Worm (Caenorhabditis elegans) whole organism, L1 larva: ENCODE measurements around the gene dhs-6.
A peak's percentile ranks its signal among the peaks of the same experiment; 100 is the strongest.

ENCODE experiments used
- C04F5.9 ChIP-seq: sonication (generic microtip); optimal IDR thresholded peaks from 2 replicates; lab custom pipeline; 2016; ENCODE audit warnings: missing genetic modification characterization, missing compliant biosample characterization
- C16A3.4 ChIP-seq: fragments of 150-350 bp; optimal IDR thresholded peaks from 2 replicates; lab custom pipeline; 2014; ENCODE audit warnings: missing biosample characterization, missing genetic modification characterization
- C34B4.2 ChIP-seq: sonication (generic microtip); optimal IDR thresholded peaks from 2 replicates; lab custom pipeline; 2017; ENCODE audit warnings: mild to moderate bottlenecking, missing genetic modification characterization, missing compliant biosample characterization
- F16B12.6 ChIP-seq: fragments of 150-350 bp; optimal IDR thresholded peaks from 2 replicates; lab custom pipeline; 2014; ENCODE audit warnings: missing biosample characterization, missing genetic modification characterization
- Y116A8C.19 ChIP-seq: sonication (generic microtip); optimal IDR thresholded peaks from 2 replicates; lab custom pipeline; 2016; ENCODE audit warnings: missing compliant biosample characterization, missing genetic modification characterization, borderline replicate concordance
- aha-1 ChIP-seq: fragments of 150-350 bp; optimal IDR thresholded peaks from 2 replicates; lab custom pipeline; 2014; ENCODE audit warnings: missing biosample characterization, missing genetic modification characterization
- ces-1 ChIP-seq: fragments of 150-350 bp; optimal IDR thresholded peaks from 2 replicates; lab custom pipeline; 2014; ENCODE audit warnings: missing biosample characterization, missing genetic modification reagents, missing genetic modification characterization
- efl-1 ChIP-seq, 4 experiments: fragments of 150-350 bp; optimal IDR thresholded peaks in 3 of 4; peaks in 1 of 4; 1 replicate in 1 of 4; 2 replicates in 3 of 4; lab custom pipeline; 2014; ENCODE audit warnings: missing biosample characterization in 2 of 4, missing genetic modification characterization in 2 of 4, missing genetic modification reagents in 2 of 4
- efl-3 ChIP-seq: fragments of 200-800 bp; sonication (Bioruptor generic); optimal IDR thresholded peaks from 2 replicates; lab custom pipeline; 2018; ENCODE audit warnings: mild to moderate bottlenecking, missing genetic modification characterization, missing compliant biosample characterization
- elt-2 ChIP-seq: sonication (generic microtip); optimal IDR thresholded peaks from 2 replicates; lab custom pipeline; 2016; ENCODE audit warnings: missing genetic modification characterization, mild to moderate bottlenecking, inconsistent platforms, missing compliant biosample characterization, missing genetic modification reagents
- ets-5 ChIP-seq: fragments of 200-800 bp; sonication (Bioruptor generic); IDR thresholded peaks from 2 replicates; pipeline ENCODE4 v1.3.6; 2022; ENCODE audit warnings: missing genetic modification characterization, missing compliant biosample characterization
- fkh-10 ChIP-seq: sonication (generic microtip); optimal IDR thresholded peaks from 2 replicates; lab custom pipeline; 2017; ENCODE audit warnings: missing biosample characterization, missing genetic modification reagents, missing genetic modification characterization
- fkh-4 ChIP-seq: sonication (generic microtip); optimal IDR thresholded peaks from 2 replicates; lab custom pipeline; 2016; ENCODE audit warnings: missing compliant biosample characterization, missing genetic modification characterization, borderline replicate concordance
- grh-1 ChIP-seq: fragments of 200-800 bp; sonication (Bioruptor generic); IDR thresholded peaks from 2 replicates; pipeline ENCODE4 v1.3.6; 2022; ENCODE audit warnings: missing genetic modification reagents, missing genetic modification characterization, missing compliant biosample characterization
- hlh-17 ChIP-seq: fragments of 200-800 bp; sonication (Bioruptor generic); optimal IDR thresholded peaks from 2 replicates; lab custom pipeline; 2018; ENCODE audit warnings: missing genetic modification characterization, mild to moderate bottlenecking, missing compliant biosample characterization, moderate library complexity, borderline replicate concordance
- hpl-2 ChIP-seq: fragments of 150-350 bp; optimal IDR thresholded peaks from 2 replicates; lab custom pipeline; 2014; ENCODE audit warnings: missing biosample characterization, missing genetic modification reagents, missing genetic modification characterization
- lin-13 ChIP-seq: fragments of 150-350 bp; optimal IDR thresholded peaks from 2 replicates; lab custom pipeline; 2014; ENCODE audit warnings: missing biosample characterization, missing genetic modification reagents, missing genetic modification characterization
- lin-14 ChIP-seq: fragments of 200-800 bp; sonication (Bioruptor generic); optimal IDR thresholded peaks from 2 replicates; lab custom pipeline; 2018; ENCODE audit warnings: mild to moderate bottlenecking, missing genetic modification characterization, moderate library complexity, missing compliant biosample characterization
- lin-35 ChIP-seq, 2 experiments: fragments of 150-350 bp; optimal IDR thresholded peaks; 2 replicates each; lab custom pipeline; 2014; ENCODE audit warnings: missing biosample characterization in 2 of 2, missing genetic modification characterization in 2 of 2, missing genetic modification reagents in 2 of 2
- lin-39 ChIP-seq: fragments of 150-350 bp; optimal IDR thresholded peaks from 2 replicates; lab custom pipeline; 2014; ENCODE audit warnings: missing biosample characterization, missing genetic modification reagents, missing genetic modification characterization
- lsy-2 ChIP-seq, 2 experiments: fragments of 150-350 bp; optimal IDR thresholded peaks; 2 replicates each; lab custom pipeline; 2014; ENCODE audit warnings: missing biosample characterization in 2 of 2, missing genetic modification characterization in 2 of 2
- mab-9 ChIP-seq: fragments of 200-800 bp; sonication (Bioruptor generic); IDR thresholded peaks from 2 replicates; pipeline ENCODE4 v1.3.6; 2022; ENCODE audit warnings: missing genetic modification reagents, missing genetic modification characterization, missing compliant biosample characterization
- mef-2 ChIP-seq: fragments of 150-350 bp; optimal IDR thresholded peaks from 2 replicates; lab custom pipeline; 2014; ENCODE audit warnings: missing biosample characterization, missing genetic modification characterization
- nhr-11 ChIP-seq: fragments of 150-350 bp; optimal IDR thresholded peaks from 2 replicates; lab custom pipeline; 2014; ENCODE audit warnings: missing biosample characterization, missing genetic modification characterization
- nhr-12 ChIP-seq: sonication (generic microtip); optimal IDR thresholded peaks from 2 replicates; lab custom pipeline; 2017; ENCODE audit warnings: missing biosample characterization, missing genetic modification characterization
- nhr-19 ChIP-seq: fragments of 200-800 bp; sonication (Bioruptor generic); conservative IDR thresholded peaks from 2 replicates; pipeline ENCODE4 v1.3.6; 2022; ENCODE audit warnings: missing genetic modification characterization, missing compliant biosample characterization
- nhr-20 ChIP-seq: sonication (generic microtip); optimal IDR thresholded peaks from 2 replicates; lab custom pipeline; 2016; ENCODE audit warnings: mild to moderate bottlenecking, missing genetic modification characterization, missing compliant biosample characterization
- nhr-237 ChIP-seq: fragments of 150-350 bp; optimal IDR thresholded peaks from 2 replicates; lab custom pipeline; 2014; ENCODE audit warnings: missing biosample characterization, missing genetic modification characterization
- nhr-28 ChIP-seq: fragments of 150-350 bp; optimal IDR thresholded peaks from 2 replicates; lab custom pipeline; 2014; ENCODE audit warnings: missing biosample characterization, missing genetic modification characterization
- nhr-47 ChIP-seq: sonication (generic microtip); optimal IDR thresholded peaks from 2 replicates; lab custom pipeline; 2016; ENCODE audit warnings: mild to moderate bottlenecking, missing genetic modification characterization, moderate library complexity, missing compliant biosample characterization
- nhr-71 ChIP-seq: sonication (generic microtip); optimal IDR thresholded peaks from 2 replicates; lab custom pipeline; 2016; ENCODE audit warnings: mild to moderate bottlenecking, missing genetic modification characterization, moderate library complexity, missing compliant biosample characterization
- nhr-76 ChIP-seq: sonication (generic microtip); optimal IDR thresholded peaks from 2 replicates; lab custom pipeline; 2017; ENCODE audit warnings: missing biosample characterization, missing genetic modification characterization
- nhr-77 ChIP-seq: fragments of 150-350 bp; optimal IDR thresholded peaks from 2 replicates; lab custom pipeline; 2014; ENCODE audit warnings: missing biosample characterization, missing genetic modification characterization
- nhr-84 ChIP-seq: sonication (generic microtip); optimal IDR thresholded peaks from 2 replicates; lab custom pipeline; 2017; ENCODE audit warnings: missing biosample characterization, missing genetic modification characterization
- nhr-85 ChIP-seq: sonication (generic microtip); peaks from one replicate; lab custom pipeline; 2016; ENCODE audit warnings: missing genetic modification characterization, inconsistent platforms, missing compliant biosample characterization
- nhr-90 ChIP-seq: sonication (generic microtip); optimal IDR thresholded peaks from 2 replicates; lab custom pipeline; 2016; ENCODE audit warnings: mild to moderate bottlenecking, missing genetic modification characterization, missing compliant biosample characterization; ENCODE audit not compliant: poor library complexity
- pag-3 ChIP-seq: sonication (generic microtip); optimal IDR thresholded peaks from 2 replicates; lab custom pipeline; 2017; ENCODE audit warnings: missing genetic modification characterization, mild to moderate bottlenecking, missing compliant biosample characterization, antibody characterized with exemption, borderline replicate concordance; ENCODE audit not compliant: insufficient read depth
- pax-3 ChIP-seq: fragments of 200-800 bp; sonication (Bioruptor generic); optimal IDR thresholded peaks from 2 replicates; lab custom pipeline; 2018; ENCODE audit warnings: mild to moderate bottlenecking, missing genetic modification characterization, moderate library complexity, missing compliant biosample characterization
- pqm-1 ChIP-seq: sonication (generic microtip); optimal IDR thresholded peaks from 3 replicates; lab custom pipeline; 2017; ENCODE audit warnings: missing biosample characterization, missing genetic modification characterization
- rnt-1 ChIP-seq: sonication (generic microtip); optimal IDR thresholded peaks from 2 replicates; lab custom pipeline; 2016; ENCODE audit warnings: mild to moderate bottlenecking, missing genetic modification characterization, moderate library complexity, missing compliant biosample characterization
- skn-1 ChIP-seq: fragments of 150-350 bp; optimal IDR thresholded peaks from 2 replicates; lab custom pipeline; 2014; ENCODE audit warnings: missing biosample characterization, missing genetic modification characterization
- sox-4 ChIP-seq: sonication (generic microtip); optimal IDR thresholded peaks from 2 replicates; lab custom pipeline; 2016; ENCODE audit warnings: missing genetic modification characterization, missing compliant biosample characterization
- sup-37 ChIP-seq: fragments of 200-800 bp; sonication (Bioruptor generic); optimal IDR thresholded peaks from 2 replicates; lab custom pipeline; 2018; ENCODE audit warnings: mild to moderate bottlenecking, missing genetic modification characterization, missing compliant biosample characterization
- swsn-7 ChIP-seq: sonication (generic microtip); optimal IDR thresholded peaks from 2 replicates; lab custom pipeline; 2016; ENCODE audit warnings: missing genetic modification characterization, missing compliant biosample characterization
- tlp-1 ChIP-seq: fragments of 150-350 bp; optimal IDR thresholded peaks from 2 replicates; lab custom pipeline; 2014; ENCODE audit warnings: missing biosample characterization, missing genetic modification characterization
- unc-130 ChIP-seq: fragments of 150-350 bp; optimal IDR thresholded peaks from 2 replicates; lab custom pipeline; 2017; ENCODE audit warnings: missing biosample characterization, missing genetic modification characterization, inconsistent platforms
- unc-86 ChIP-seq: sonication (generic microtip); optimal IDR thresholded peaks from 2 replicates; lab custom pipeline; 2016; ENCODE audit warnings: missing genetic modification characterization, missing compliant biosample characterization
- unc-98 ChIP-seq: fragments of 200-800 bp; sonication (Bioruptor generic); IDR thresholded peaks from 2 replicates; pipeline ENCODE4 v1.3.6; 2022; ENCODE audit warnings: missing genetic modification characterization, missing compliant biosample characterization
- vab-15 ChIP-seq: sonication (generic microtip); optimal IDR thresholded peaks from 2 replicates; lab custom pipeline; 2017; ENCODE audit warnings: missing genotype, mild to moderate bottlenecking, missing genetic modification characterization, missing compliant biosample characterization
- xbp-1 ChIP-seq: sonication (generic microtip); optimal IDR thresholded peaks from 2 replicates; lab custom pipeline; 2016; ENCODE audit warnings: missing genetic modification characterization, missing compliant biosample characterization
- zag-1 ChIP-seq: fragments of 150-350 bp; optimal IDR thresholded peaks from 2 replicates; lab custom pipeline; 2014; ENCODE audit warnings: missing biosample characterization, missing genetic modification characterization
- ztf-4 ChIP-seq: fragments of 150-350 bp; optimal IDR thresholded peaks from 2 replicates; lab custom pipeline; 2014; ENCODE audit warnings: missing biosample characterization, missing genetic modification characterization

dhs-6 gene

DNA sequence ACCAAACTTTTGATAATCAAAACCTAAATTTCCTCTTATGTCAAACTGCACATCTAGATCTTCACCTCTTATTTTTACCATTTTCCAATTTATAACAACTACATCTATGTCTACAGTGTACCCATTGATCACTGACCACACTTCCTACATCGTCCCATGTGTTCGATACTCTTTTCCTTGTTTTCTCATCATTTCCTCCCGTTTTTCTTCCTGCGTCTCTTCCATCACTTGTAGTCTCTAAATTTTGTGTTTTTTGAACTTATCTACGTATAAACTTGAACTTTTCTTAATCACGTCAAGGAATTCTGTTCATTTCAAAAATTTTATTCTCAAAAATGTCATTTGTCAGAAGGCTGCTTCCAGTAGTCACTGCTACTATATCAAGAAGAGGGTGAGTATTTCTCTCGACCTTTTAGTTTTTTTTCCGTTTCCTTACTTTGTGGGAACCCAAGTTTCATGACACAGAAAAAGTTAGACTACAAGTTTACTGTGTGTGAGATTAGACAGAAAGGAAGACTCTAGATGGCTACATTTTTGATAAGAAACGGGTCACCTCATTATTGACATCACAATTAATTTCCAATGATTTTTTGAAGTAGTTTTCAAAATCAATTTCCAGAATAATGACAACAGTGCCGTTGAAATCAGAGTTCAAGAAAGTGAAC lies 46.9 kb downstream of the dhs-6 start:
- TF ChIP-seq grh-1 (GFP tag; lab: Robert Waterston, UW) (peak; percentile 34; the same call in 1 of the 2 replicates), fkh-4 (tag; lab: Kevin White, UChicago) (no peak), hlh-17 (no peak), ztf-4 (tag; lab: Kevin White, UChicago) (peak; percentile 58), nhr-77 (tag; lab: Kevin White, UChicago) (no peak), sup-37 (GFP tag; lab: Kevin White, UChicago) (no peak), nhr-28 (tag; lab: Kevin White, UChicago) (no peak), nhr-85 (tag; lab: Kevin White, UChicago) (peak; percentile 93), mab-9 (no peak), nhr-76 (no peak), nhr-12 (no peak), efl-3 (GFP tag; lab: Kevin White, UChicago) (no peak), rnt-1 (tag; lab: Kevin White, UChicago) (no peak), nhr-84 (no peak), nhr-90 (tag; lab: Kevin White, UChicago) (peak; percentile 63), unc-98 (GFP tag; lab: Robert Waterston, UW) (no peak), unc-86 (no peak), nhr-19 (peak; percentile 43), nhr-20 (tag; lab: Kevin White, UChicago) (peak; percentile 82), vab-15 (tag; lab: Kevin White, UChicago) (no peak), lin-14 (GFP tag; lab: Kevin White, UChicago) (peak; percentile 70), hpl-2 (GFP tag; lab: Kevin White, UChicago) (no peak), tlp-1 (tag; lab: Kevin White, UChicago) (no peak), pax-3 (tag; lab: Kevin White, UChicago) (no peak), pag-3 (tag; lab: Kevin White, UChicago) (no peak), lin-35 (GFP tag; optimal IDR thresholded peaks at IDR 0.05; lab: Kevin White, UChicago) (peak in 1 of 2 experiments; percentile 60), F16B12.6 (tag; lab: Kevin White, UChicago) (no peak), mef-2 (no peak), Y116A8C.19 (tag; lab: Kevin White, UChicago) (no peak), ces-1 (GFP tag; lab: Kevin White, UChicago) (no peak), lsy-2 (tag; optimal IDR thresholded peaks at IDR 0.05; lab: Kevin White, UChicago) (peak in 1 of 2 experiments; percentile 40), lin-13 (peak; percentile 30), nhr-237 (tag; lab: Kevin White, UChicago) (no peak), ets-5 (GFP tag; lab: Robert Waterston, UW) (no peak), lin-39 (no peak), elt-2 (tag; lab: Kevin White, UChicago) (peak; percentile 57), nhr-71 (tag; lab: Kevin White, UChicago) (peak; percentile 88), nhr-47 (tag; lab: Kevin White, UChicago) (peak; percentile 45), C04F5.9 (no peak), zag-1 (tag; lab: Kevin White, UChicago) (no peak), nhr-11 (no peak), skn-1 (tag; lab: Kevin White, UChicago) (peak; percentile 82), swsn-7 (tag; lab: Kevin White, UChicago) (peak; percentile 10), efl-1 (optimal IDR thresholded peaks at IDR 0.05; lab: Kevin White, UChicago) (no peak), efl-1 (GFP tag; optimal IDR thresholded peaks at IDR 0.05 in 1 of 2; lab: Kevin White, UChicago) (peak in 1 of 2 experiments; percentile 85), aha-1 (tag; lab: Kevin White, UChicago) (no peak), unc-130 (tag; lab: Kevin White, UChicago) (no peak), pqm-1 (no peak), sox-4 (tag; lab: Kevin White, UChicago) (no peak), C16A3.4 (tag; lab: Kevin White, UChicago) (no peak), xbp-1 (tag; lab: Kevin White, UChicago) (no peak), fkh-10 (GFP tag; lab: Kevin White, UChicago) (no peak), C34B4.2 (tag; lab: Kevin White, UChicago) (no peak)
